Worm (Caenorhabditis elegans) whole organism, mixed stage, embryonic: ENCODE measurements around the gene T16G1.6.

Source experiments
- bed-3 ChIP-seq: fragments of 200-800 bp; sonication (Bioruptor generic); optimal IDR thresholded peaks from 3 replicates; lab custom pipeline; 2018; ENCODE audit warnings: mild to moderate bottlenecking, missing genetic modification characterization, moderate library complexity, missing compliant biosample characterization
- drap-1 ChIP-seq: fragments of 200-800 bp; sonication (Bioruptor generic); optimal IDR thresholded peaks from 3 replicates; lab custom pipeline; 2018; ENCODE audit warnings: mild to moderate bottlenecking, missing genetic modification characterization, missing compliant biosample characterization
- elt-1 ChIP-seq: sonication (generic microtip); optimal IDR thresholded peaks from 2 replicates; lab custom pipeline; 2017; ENCODE audit warnings: missing genetic modification characterization, mild to moderate bottlenecking, missing compliant biosample characterization, antibody characterized with exemption, moderate library complexity, borderline replicate concordance; ENCODE audit not compliant: insufficient read depth
- elt-3 ChIP-seq: fragments of 150-350 bp; optimal IDR thresholded peaks from 2 replicates; lab custom pipeline; 2014; ENCODE audit warnings: missing biosample characterization, missing genetic modification characterization
- nhr-28 ChIP-seq: fragments of 150-350 bp; optimal IDR thresholded peaks from 2 replicates; lab custom pipeline; 2014; ENCODE audit warnings: missing biosample characterization, missing genetic modification characterization
- snpc-4 ChIP-seq: fragments of 150-350 bp; optimal IDR thresholded peaks from 2 replicates; lab custom pipeline; 2014; ENCODE audit warnings: missing biosample characterization, missing genetic modification characterization
- unc-39 ChIP-seq: fragments of 150-350 bp; optimal IDR thresholded peaks from 2 replicates; lab custom pipeline; 2014; ENCODE audit warnings: missing biosample characterization, missing genetic modification characterization

DNA sequence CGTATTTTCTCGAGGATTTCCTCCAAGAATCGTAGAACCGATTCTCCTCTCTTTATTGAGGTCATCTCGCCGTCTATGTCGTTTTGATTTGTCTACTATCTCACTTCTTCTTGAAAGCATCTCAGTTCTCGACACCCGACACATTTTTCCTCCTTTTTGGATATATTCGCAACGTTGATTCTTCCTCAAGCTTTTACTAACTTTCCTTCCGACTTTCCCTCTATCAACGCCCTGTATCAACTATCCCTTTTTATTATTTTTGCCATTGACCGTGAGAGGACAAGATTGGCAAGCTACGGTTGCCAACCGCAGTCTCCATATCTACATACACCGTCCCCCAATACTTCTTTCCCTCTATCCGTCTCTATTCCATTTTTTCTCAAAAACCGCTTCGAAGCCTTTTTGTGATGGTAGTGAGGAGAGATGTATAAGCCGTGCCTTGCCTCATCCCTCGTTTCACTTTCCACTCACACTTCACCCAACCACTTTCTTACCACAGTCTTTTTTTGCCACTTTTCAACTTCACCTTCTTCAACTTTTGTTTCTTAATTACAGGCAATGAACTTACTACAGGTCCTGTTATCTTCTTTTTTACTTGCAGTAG is 7.9 kb downstream of the T16G1.6 start, which contains the start of gene T16G1.2:
- TF ChIP-seq drap-1 (GFP tag; lab: Kevin White, UChicago) (no peak), elt-3 (tag; lab: Kevin White, UChicago) (no peak), nhr-28 (tag; lab: Kevin White, UChicago) (no peak), bed-3 (GFP tag; lab: Kevin White, UChicago) (no peak), unc-39 (no peak), elt-1 (tag; lab: Kevin White, UChicago) (no peak), snpc-4 (tag; lab: Kevin White, UChicago) (no peak)
